Worm (Caenorhabditis elegans) whole organism, late embryonic: Measurements from ENCODE around the gene cyp-35A3.

Source experiments
- K02D7.2 ChIP-seq: sonication (generic microtip); optimal IDR thresholded peaks from 2 replicates; lab custom pipeline; 2017; ENCODE audit warnings: mild to moderate bottlenecking, missing genetic modification characterization, missing compliant biosample characterization
- K09A11.1 ChIP-seq: sonication (generic microtip); optimal IDR thresholded peaks from 2 replicates; lab custom pipeline; 2017; ENCODE audit warnings: antibody characterized with exemption, mild to moderate bottlenecking, missing genetic modification characterization, missing compliant biosample characterization; ENCODE audit not compliant: insufficient read depth
- T23F11.4 ChIP-seq: fragments of 200-800 bp; sonication (Bioruptor generic); optimal IDR thresholded peaks from 2 replicates; lab custom pipeline; 2018; ENCODE audit warnings: mild to moderate bottlenecking, missing genetic modification characterization, missing compliant biosample characterization
- Y22D7AL.16 ChIP-seq: sonication (generic microtip); optimal IDR thresholded peaks from 2 replicates; lab custom pipeline; 2016; ENCODE audit warnings: missing genetic modification characterization, missing compliant biosample characterization
- ceh-14 ChIP-seq: sonication (generic microtip); optimal IDR thresholded peaks from 2 replicates; lab custom pipeline; 2016; ENCODE audit warnings: missing genotype, missing genetic modification characterization, missing compliant biosample characterization
- ceh-18 ChIP-seq: sonication (generic microtip); optimal IDR thresholded peaks from 2 replicates; lab custom pipeline; 2016; ENCODE audit warnings: missing genetic modification characterization, missing compliant biosample characterization
- ceh-19 ChIP-seq: fragments of 200-800 bp; sonication (Bioruptor generic); optimal IDR thresholded peaks from 2 replicates; lab custom pipeline; 2018; ENCODE audit warnings: mild to moderate bottlenecking, missing genetic modification characterization, missing compliant biosample characterization
- ceh-2 ChIP-seq: sonication (generic microtip); optimal IDR thresholded peaks from 2 replicates; lab custom pipeline; 2016; ENCODE audit warnings: missing genotype, missing genetic modification characterization, missing compliant biosample characterization
- ceh-22 ChIP-seq: sonication (generic microtip); optimal IDR thresholded peaks from 2 replicates; lab custom pipeline; 2017; ENCODE audit warnings: missing biosample characterization, missing genetic modification characterization
- ceh-30 ChIP-seq: fragments of 150-350 bp; optimal IDR thresholded peaks from 2 replicates; lab custom pipeline; 2014; ENCODE audit warnings: missing biosample characterization, missing genetic modification characterization
- ceh-34 ChIP-seq: sonication (generic microtip); optimal IDR thresholded peaks from 2 replicates; lab custom pipeline; 2016; ENCODE audit warnings: mild to moderate bottlenecking, missing genetic modification characterization, missing compliant biosample characterization
- ceh-9 ChIP-seq: sonication (generic microtip); optimal IDR thresholded peaks from 2 replicates; lab custom pipeline; 2016; ENCODE audit warnings: mild to moderate bottlenecking, missing genetic modification characterization, inconsistent platforms, missing compliant biosample characterization
- che-1 ChIP-seq: sonication (generic microtip); optimal IDR thresholded peaks from 2 replicates; lab custom pipeline; 2016; ENCODE audit warnings: mild to moderate bottlenecking, missing genetic modification characterization, missing compliant biosample characterization
- dmd-4 ChIP-seq: sonication (generic microtip); optimal IDR thresholded peaks from 2 replicates; lab custom pipeline; 2016; ENCODE audit warnings: borderline replicate concordance, missing genetic modification characterization, missing compliant biosample characterization
- dve-1 ChIP-seq: sonication (generic microtip); optimal IDR thresholded peaks from 2 replicates; lab custom pipeline; 2017; ENCODE audit warnings: antibody characterized with exemption, mild to moderate bottlenecking, missing genetic modification characterization, missing compliant biosample characterization
- elt-4 ChIP-seq: sonication (generic microtip); optimal IDR thresholded peaks from 2 replicates; lab custom pipeline; 2016; ENCODE audit warnings: missing genetic modification characterization, missing compliant biosample characterization
- ets-4 ChIP-seq: sonication (generic microtip); optimal IDR thresholded peaks from 2 replicates; lab custom pipeline; 2016; ENCODE audit warnings: missing genetic modification characterization, missing compliant biosample characterization
- fax-1 ChIP-seq: sonication (generic microtip); optimal IDR thresholded peaks from 2 replicates; lab custom pipeline; 2016; ENCODE audit warnings: missing genotype, missing genetic modification characterization, missing compliant biosample characterization
- gmeb-2 ChIP-seq: sonication (generic microtip); optimal IDR thresholded peaks from 2 replicates; lab custom pipeline; 2016; ENCODE audit warnings: missing genetic modification characterization, inconsistent platforms, missing compliant biosample characterization
- hlh-13 ChIP-seq: fragments of 200-800 bp; sonication (Bioruptor generic); optimal IDR thresholded peaks from 2 replicates; lab custom pipeline; 2018; ENCODE audit warnings: mild to moderate bottlenecking, missing genetic modification characterization, missing compliant biosample characterization
- hlh-15 ChIP-seq: sonication (generic microtip); optimal IDR thresholded peaks from 2 replicates; lab custom pipeline; 2016; ENCODE audit warnings: missing genetic modification characterization, missing compliant biosample characterization
- hlh-30 ChIP-seq: sonication (generic microtip); optimal IDR thresholded peaks from 2 replicates; lab custom pipeline; 2017; ENCODE audit warnings: antibody characterized with exemption, missing genetic modification characterization, missing compliant biosample characterization; ENCODE audit not compliant: insufficient read depth
- hlh-6 ChIP-seq: sonication (generic microtip); optimal IDR thresholded peaks from 2 replicates; lab custom pipeline; 2016; ENCODE audit warnings: missing genotype, missing genetic modification characterization, missing compliant biosample characterization
- lin-11 ChIP-seq: fragments of 200-800 bp; sonication (Bioruptor generic); optimal IDR thresholded peaks from 2 replicates; lab custom pipeline; 2018; ENCODE audit warnings: mild to moderate bottlenecking, missing genetic modification characterization, missing compliant biosample characterization
- nfya-1 ChIP-seq: sonication (generic microtip); optimal IDR thresholded peaks from 2 replicates; lab custom pipeline; 2017; ENCODE audit warnings: missing genetic modification characterization, mild to moderate bottlenecking, missing compliant biosample characterization, antibody characterized with exemption, moderate library complexity
- nhr-232 ChIP-seq: sonication (generic microtip); optimal IDR thresholded peaks from 2 replicates; lab custom pipeline; 2016; ENCODE audit warnings: missing genetic modification characterization, missing compliant biosample characterization
- pag-3 ChIP-seq: sonication (generic microtip); optimal IDR thresholded peaks from 2 replicates; lab custom pipeline; 2016; ENCODE audit warnings: missing compliant biosample characterization, missing genetic modification characterization, borderline replicate concordance
- pros-1 ChIP-seq: fragments of 150-350 bp; optimal IDR thresholded peaks from 2 replicates; lab custom pipeline; 2014; ENCODE audit warnings: missing biosample characterization, missing genetic modification reagents, missing genetic modification characterization
- ref-2 ChIP-seq: sonication (generic microtip); optimal IDR thresholded peaks from 2 replicates; lab custom pipeline; 2016; ENCODE audit warnings: missing genetic modification characterization, missing compliant biosample characterization
- rnt-1 ChIP-seq: sonication (generic microtip); optimal IDR thresholded peaks from 2 replicates; lab custom pipeline; 2016; ENCODE audit warnings: missing genetic modification characterization, missing compliant biosample characterization
- sdc-2 ChIP-seq: sonication (generic microtip); optimal IDR thresholded peaks from 2 replicates; lab custom pipeline; 2016; ENCODE audit warnings: missing genotype, missing genetic modification characterization, missing compliant biosample characterization
- sox-2 ChIP-seq: fragments of 200-800 bp; sonication (Bioruptor generic); IDR thresholded peaks from 2 replicates; pipeline ENCODE4 v1.3.6; 2022; ENCODE audit warnings: missing genetic modification reagents, missing genetic modification characterization, missing compliant biosample characterization
- sox-4 ChIP-seq: sonication (generic microtip); optimal IDR thresholded peaks from 2 replicates; lab custom pipeline; 2017; ENCODE audit warnings: mild to moderate bottlenecking, missing genetic modification characterization, inconsistent platforms, missing compliant biosample characterization
- syd-9 ChIP-seq: sonication (generic microtip); optimal IDR thresholded peaks from 2 replicates; lab custom pipeline; 2016; ENCODE audit warnings: mild to moderate bottlenecking, missing genetic modification characterization, moderate library complexity, missing compliant biosample characterization
- tbx-2 ChIP-seq: sonication (generic microtip); optimal IDR thresholded peaks from 2 replicates; lab custom pipeline; 2016; ENCODE audit warnings: missing genetic modification characterization, missing compliant biosample characterization
- tbx-7 ChIP-seq: sonication (generic microtip); optimal IDR thresholded peaks from 2 replicates; lab custom pipeline; 2016; ENCODE audit warnings: missing genotype, missing genetic modification characterization, missing compliant biosample characterization
- ttx-3 ChIP-seq: sonication (generic microtip); optimal IDR thresholded peaks from 2 replicates; lab custom pipeline; 2016; ENCODE audit warnings: missing genetic modification reagents, missing genetic modification characterization, missing compliant biosample characterization
- unc-42 ChIP-seq: sonication (generic microtip); optimal IDR thresholded peaks from 2 replicates; lab custom pipeline; 2016; ENCODE audit warnings: missing genotype, missing genetic modification characterization, missing compliant biosample characterization
- unc-55 ChIP-seq: sonication (generic microtip); optimal IDR thresholded peaks from 2 replicates; lab custom pipeline; 2017; ENCODE audit warnings: missing biosample characterization, missing genetic modification reagents, missing genetic modification characterization
- zip-5 ChIP-seq: sonication (generic microtip); optimal IDR thresholded peaks from 2 replicates; lab custom pipeline; 2016; ENCODE audit warnings: missing genetic modification characterization, missing compliant biosample characterization
- ztf-16 ChIP-seq: sonication (generic microtip); optimal IDR thresholded peaks from 2 replicates; lab custom pipeline; 2017; ENCODE audit warnings: missing genetic modification characterization, missing compliant biosample characterization

Gene cyp-35A3

DNA sequence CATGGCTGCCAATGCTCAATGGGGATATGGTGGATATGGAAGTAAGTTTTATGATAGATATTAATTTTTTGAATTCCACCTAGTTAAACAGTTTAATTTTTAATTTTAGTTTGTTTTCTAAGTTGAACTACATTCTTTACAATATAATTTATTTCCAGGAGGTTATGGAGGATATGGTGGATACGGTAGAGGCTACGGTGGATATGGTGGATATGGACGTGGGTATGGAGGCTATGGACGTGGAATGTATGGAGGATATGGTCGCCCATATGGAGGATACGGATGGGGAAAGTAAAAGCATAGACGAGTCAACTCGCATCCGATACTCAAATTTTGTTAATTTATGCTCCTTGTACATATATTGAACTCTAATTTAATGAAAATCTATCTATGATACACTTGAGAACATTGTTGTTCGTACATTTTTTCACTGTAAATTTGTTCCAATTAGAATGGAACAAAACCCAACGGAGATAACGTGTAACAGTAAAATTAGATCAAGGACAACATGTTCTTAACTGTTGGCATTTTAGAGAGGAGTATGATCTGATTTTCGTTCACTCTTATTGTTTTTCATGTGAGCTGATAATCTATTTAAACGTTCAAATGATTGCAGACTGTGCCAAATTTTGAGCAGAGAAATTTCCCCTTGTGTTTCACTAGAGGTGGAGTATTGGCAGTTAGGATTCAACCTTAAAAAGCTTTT is 42.0 kb upstream of the cyp-35A3 start:
- no peak for TF ChIP-seq che-1 (tag; lab: Kevin White, UChicago)
- no peak for TF ChIP-seq lin-11 (tag; lab: Kevin White, UChicago)
- TF ChIP-seq hlh-13: no peak
- no peak for TF ChIP-seq pros-1 (tag; lab: Kevin White, UChicago)
- no peak for TF ChIP-seq ref-2
- no peak for TF ChIP-seq ceh-9 (tag; lab: Kevin White, UChicago)
- TF ChIP-seq T23F11.4 (GFP tag; lab: Kevin White, UChicago): no peak
- no peak for TF ChIP-seq zip-5
- no peak for TF ChIP-seq K02D7.2 (tag; lab: Kevin White, UChicago)
- no peak for TF ChIP-seq tbx-7 (tag; lab: Kevin White, UChicago)
- TF ChIP-seq rnt-1: no peak
- TF ChIP-seq dve-1 (tag; lab: Kevin White, UChicago): no peak
- no peak for TF ChIP-seq ceh-30
- no peak for TF ChIP-seq sdc-2 (tag; lab: Kevin White, UChicago)
- TF ChIP-seq ceh-18 (tag; lab: Kevin White, UChicago): no peak
- TF ChIP-seq ceh-34: no peak
- no peak for TF ChIP-seq nhr-232 (tag; lab: Kevin White, UChicago)
- no peak for TF ChIP-seq pag-3
- TF ChIP-seq nfya-1 (tag; lab: Kevin White, UChicago): no peak
- no peak for TF ChIP-seq ceh-2 (tag; lab: Kevin White, UChicago)

DNA sequence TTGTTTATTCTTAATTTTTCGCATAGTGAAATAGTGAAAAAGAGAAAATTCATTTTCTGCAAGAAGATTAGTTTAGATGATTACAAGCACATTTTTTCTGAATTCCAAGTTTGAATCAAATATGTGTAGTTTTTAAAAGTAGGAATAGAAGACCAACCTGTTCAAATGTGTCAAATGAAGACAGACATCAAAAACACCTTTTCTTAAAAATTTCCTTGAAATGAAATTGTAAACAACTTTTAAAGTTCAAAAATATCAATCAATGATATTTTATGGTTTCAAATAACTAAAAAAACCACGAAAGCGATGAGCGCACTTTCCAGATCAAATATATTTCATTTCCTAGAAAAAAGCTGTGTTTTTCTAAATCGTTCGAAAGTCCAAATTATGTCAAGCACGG is 40.7 kb upstream of the cyp-35A3 start, which contains the start of gene nlp-30:
nlp-30 (plus strand) TSS at position 301 of the 400 bp plus-strand sequence.
- no peak for TF ChIP-seq sox-4 (tag; lab: Kevin White, UChicago)
- no peak for TF ChIP-seq ceh-9 (tag; lab: Kevin White, UChicago)
- TF ChIP-seq gmeb-2 (tag; lab: Kevin White, UChicago): no peak
- no peak for TF ChIP-seq tbx-7 (tag; lab: Kevin White, UChicago)
- TF ChIP-seq ceh-22: no peak
- no peak for TF ChIP-seq ceh-2 (tag; lab: Kevin White, UChicago)
- TF ChIP-seq T23F11.4 (GFP tag; lab: Kevin White, UChicago): no peak
- TF ChIP-seq ets-4 (tag; lab: Kevin White, UChicago): no peak
- no peak for TF ChIP-seq hlh-15
- no peak for TF ChIP-seq ceh-34
- TF ChIP-seq K09A11.1 (tag; lab: Kevin White, UChicago): no peak
- TF ChIP-seq dmd-4 (tag; lab: Kevin White, UChicago): no peak
- no peak for TF ChIP-seq zip-5
- no peak for TF ChIP-seq lin-11 (tag; lab: Kevin White, UChicago)
- TF ChIP-seq Y22D7AL.16 (tag; lab: Kevin White, UChicago): no peak
- TF ChIP-seq tbx-2: no peak
- no peak for TF ChIP-seq unc-55 (GFP tag; lab: Kevin White, UChicago)

DNA sequence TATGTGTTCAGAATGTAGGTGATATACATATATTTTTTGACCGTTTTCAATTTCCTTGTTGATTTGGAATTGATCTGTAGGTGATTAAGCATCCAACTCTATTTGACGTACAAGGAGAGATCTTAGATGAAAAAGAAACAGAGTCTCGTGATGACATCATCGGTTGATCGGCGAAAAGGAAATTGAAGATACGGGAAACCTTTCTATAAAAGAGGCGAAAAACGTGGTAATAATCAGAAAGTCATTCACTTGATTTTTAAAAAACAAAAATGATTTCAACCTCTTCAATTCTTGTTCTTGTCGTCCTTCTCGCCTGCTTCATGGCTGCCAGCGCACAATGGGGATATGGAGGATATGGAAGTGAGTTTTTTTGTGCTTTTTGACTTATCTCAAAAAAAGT is 38.2 kb upstream of the cyp-35A3 start, which contains the start of gene nlp-29:
nlp-29 (plus strand) TSS at position 248 of the 400 bp plus-strand sequence.
- TF ChIP-seq tbx-7 (tag; lab: Kevin White, UChicago) (no peak), ttx-3 (tag; lab: Kevin White, UChicago) (no peak), dve-1 (tag; lab: Kevin White, UChicago) (peak; percentile 12), sox-2 (GFP tag; lab: Robert Waterston, UW) (no peak)

DNA sequence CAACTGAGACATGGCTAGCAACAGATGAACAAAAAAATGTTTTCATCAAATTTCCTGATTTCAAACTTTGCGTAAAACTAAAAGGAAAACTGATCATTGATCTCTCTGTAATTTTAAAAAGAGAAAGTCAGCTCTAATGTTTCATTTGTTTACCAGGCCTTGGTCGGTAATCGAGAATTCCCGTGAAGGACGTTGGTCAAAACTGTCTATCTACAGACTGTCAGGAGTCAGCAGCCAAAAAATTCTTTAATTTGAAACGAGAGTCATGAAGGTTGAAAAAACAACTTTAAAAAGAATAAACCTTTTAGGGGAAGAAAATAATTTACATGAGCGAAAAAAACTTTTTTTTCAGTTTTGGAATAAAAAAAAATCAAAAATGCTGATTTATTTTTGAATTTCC is 37.3 kb upstream of the cyp-35A3 start:
- TF ChIP-seq ztf-16 (no peak), ceh-2 (tag; lab: Kevin White, UChicago) (no peak), elt-4 (tag; lab: Kevin White, UChicago) (no peak), unc-42 (tag; lab: Kevin White, UChicago) (no peak), dmd-4 (tag; lab: Kevin White, UChicago) (no peak), hlh-6 (tag; lab: Kevin White, UChicago) (no peak), syd-9 (no peak), ceh-34 (no peak), ceh-19 (GFP tag; lab: Kevin White, UChicago) (no peak), hlh-30 (tag; lab: Kevin White, UChicago) (no peak), fax-1 (tag; lab: Kevin White, UChicago) (no peak), hlh-13 (no peak), unc-55 (GFP tag; lab: Kevin White, UChicago) (no peak), tbx-7 (tag; lab: Kevin White, UChicago) (no peak), ceh-14 (tag; lab: Kevin White, UChicago) (no peak), hlh-15 (no peak), gmeb-2 (tag; lab: Kevin White, UChicago) (no peak)
